Fruit fly (Drosophila melanogaster): Measurements from ENCODE around the gene RpS6.

Gene RpS6

dm6 chrX:7937588-7938481, 36.7 kb upstream of the RpS6 start (continued):
- TF ChIP-seq lilli (GFP tag; optimal IDR thresholded peaks at IDR 0.05), result peak; percentile 62
- TF ChIP-seq CG6654 (GFP tag; optimal IDR thresholded peaks at IDR 0.05), result peak; percentile 67
- peak; percentile 61; the same call in 1 of the 2 replicates for TF ChIP-seq klu (GFP tag; IDR thresholded peaks at IDR 0.05)
- TF ChIP-seq gfzf (GFP tag; optimal IDR thresholded peaks at IDR 0.05), result no peak
- TF ChIP-seq dysf (GFP tag; IDR thresholded peaks at IDR 0.05), result peak; percentile 75; the same call in 2 of the 3 replicates
- TF ChIP-seq nerfin-2 (GFP tag; IDR thresholded peaks at IDR 0.05; ENCODE audit: partially characterized antibody), result no peak
- 0 out of 2 replicates have a peak, but pooled peaks have one; percentile 36 for TF ChIP-seq wdn (GFP tag; IDR thresholded peaks at IDR 0.05)
- TF ChIP-seq HLH4C (GFP tag; IDR thresholded peaks at IDR 0.05; ENCODE audit: partially characterized antibody), result no peak
- peak; percentile 76 for TF ChIP-seq tx (GFP tag; optimal IDR thresholded peaks at IDR 0.05)
- TF ChIP-seq al (GFP tag; IDR thresholded peaks at IDR 0.05), result no peak
- TF ChIP-seq CG14965 (GFP tag; optimal IDR thresholded peaks at IDR 0.05; ENCODE audit: borderline replicate concordance), result peak; percentile 23
- peak; percentile 12 for TF ChIP-seq BEAF-32 (GFP tag; optimal IDR thresholded peaks at IDR 0.05)
- TF ChIP-seq CG4424 (GFP tag; optimal IDR thresholded peaks at IDR 0.05), result peak; percentile 87
- TF ChIP-seq Bgb (GFP tag; IDR thresholded peaks at IDR 0.05; ENCODE audit: partially characterized antibody), result no peak; the same call in 1 of the 2 replicates
- TF ChIP-seq PHDP (tag; optimal IDR thresholded peaks at IDR 0.05), result peak; percentile 72
- peak; percentile 59; the same call in 1 of the 3 replicates for TF ChIP-seq ci (GFP tag; IDR thresholded peaks at IDR 0.05)
- peak; percentile 44 for TF ChIP-seq HmgD (GFP tag; optimal IDR thresholded peaks at IDR 0.05)
- TF ChIP-seq CG1024 (GFP tag; IDR thresholded peaks at IDR 0.05), result 0 out of 2 replicates have a peak, but pooled peaks have one; percentile 42
- TF ChIP-seq pnt (GFP tag; optimal IDR thresholded peaks at IDR 0.05), result peak; percentile 86
- TF ChIP-seq Rfx (GFP tag; IDR thresholded peaks at IDR 0.05), result peak; percentile 50
- TF ChIP-seq Hr3 (GFP tag; optimal IDR thresholded peaks at IDR 0.05), result peak; percentile 80
- no peak for TF ChIP-seq corto (GFP tag; optimal IDR thresholded peaks at IDR 0.05)
- TF ChIP-seq Mrtf (GFP tag; IDR thresholded peaks at IDR 0.05), result 0 out of 3 replicates have a peak, but pooled peaks have one; percentile 9
- TF ChIP-seq fru (optimal IDR thresholded peaks at IDR 0.05), result no peak
- TF ChIP-seq fu2 (GFP tag; optimal IDR thresholded peaks at IDR 0.05), result peak; percentile 40
- peak; percentile 36 for TF ChIP-seq Fer3 (tag; optimal IDR thresholded peaks at IDR 0.05)
- peak; percentile 51; the same call in 1 of the 3 replicates for TF ChIP-seq ase (GFP tag; IDR thresholded peaks at IDR 0.05)
- TF ChIP-seq sens-2 (GFP tag; IDR thresholded peaks at IDR 0.05), result peak; percentile 56
- 0 out of 2 replicates have a peak, but pooled peaks have one; percentile 32 for TF ChIP-seq CG10959 (GFP tag; IDR thresholded peaks at IDR 0.05)
- peak in 1 of 2 experiments; percentile 46 for TF ChIP-seq eve (GFP tag; optimal IDR thresholded peaks at IDR 0.05)
- no peak for TF ChIP-seq yki (optimal IDR thresholded peaks at IDR 0.05)
- peak; percentile 79 for TF ChIP-seq CG12659 (GFP tag; optimal IDR thresholded peaks at IDR 0.05)
- peak; percentile 52 for TF ChIP-seq mam (GFP tag; optimal IDR thresholded peaks at IDR 0.05)
- peak; percentile 56 for TF ChIP-seq HLH54F (GFP tag; optimal IDR thresholded peaks at IDR 0.05)
- TF ChIP-seq Hmr (GFP tag; optimal IDR thresholded peaks at IDR 0.05), result peak; percentile 58
- TF ChIP-seq CG2202 (tag; optimal IDR thresholded peaks at IDR 0.05), result peak; percentile 73
- no peak for TF ChIP-seq hbn (GFP tag; IDR thresholded peaks at IDR 0.05; ENCODE audit: partially characterized antibody)
- TF ChIP-seq gem (tag; optimal IDR thresholded peaks at IDR 0.05), result peak; percentile 89
- peak; percentile 82 for TF ChIP-seq Chrac-16 (GFP tag; optimal IDR thresholded peaks at IDR 0.05)
- TF ChIP-seq CTCF (GFP tag; optimal IDR thresholded peaks at IDR 0.05), result peak; percentile 26
- TF ChIP-seq maf-S (GFP tag; optimal IDR thresholded peaks at IDR 0.05), result peak; percentile 57
- TF ChIP-seq jigr1 (GFP tag; IDR thresholded peaks at IDR 0.05), result peak; percentile 69; the same call in 2 of the 3 replicates
- TF ChIP-seq vnd (GFP tag; IDR thresholded peaks at IDR 0.05; ENCODE audit: partially characterized antibody), result no peak
- no peak for TF ChIP-seq sim (GFP tag; IDR thresholded peaks at IDR 0.05)
- TF ChIP-seq CG31388 (GFP tag; optimal IDR thresholded peaks at IDR 0.05), result peak; percentile 37
- peak; percentile 86 for TF ChIP-seq nerfin-1 (tag; optimal IDR thresholded peaks at IDR 0.05)
- 0 out of 2 replicates have a peak, but pooled peaks have one; percentile 40 for TF ChIP-seq H2.0 (GFP tag; IDR thresholded peaks at IDR 0.05)
- TF ChIP-seq CG11560 (tag; IDR thresholded peaks at IDR 0.05), result peak; percentile 42; the same call in 2 of the 3 replicates
- TF ChIP-seq CG15696 (tag; optimal IDR thresholded peaks at IDR 0.05), result peak; percentile 70

Data from whole organism, embryonic.